Worm (Caenorhabditis elegans) whole organism, L4/young adult: Measurements from ENCODE around the gene C24G6.8.

ENCODE experiments used
- W03F9.2 ChIP-seq: fragments of 150-350 bp; optimal IDR thresholded peaks from 2 replicates; lab custom pipeline; 2014; ENCODE audit warnings: missing biosample characterization, missing genetic modification characterization
- dao-5 ChIP-seq: sonication (generic microtip); optimal IDR thresholded peaks from 2 replicates; lab custom pipeline; 2016; ENCODE audit warnings: missing genotype, missing genetic modification characterization, moderate library complexity, missing compliant biosample characterization
- him-1 ChIP-seq: sonication (generic microtip); optimal IDR thresholded peaks from 2 replicates; lab custom pipeline; 2016; ENCODE audit warnings: missing genotype, missing genetic modification reagents, missing genetic modification characterization, missing compliant biosample characterization

DNA sequence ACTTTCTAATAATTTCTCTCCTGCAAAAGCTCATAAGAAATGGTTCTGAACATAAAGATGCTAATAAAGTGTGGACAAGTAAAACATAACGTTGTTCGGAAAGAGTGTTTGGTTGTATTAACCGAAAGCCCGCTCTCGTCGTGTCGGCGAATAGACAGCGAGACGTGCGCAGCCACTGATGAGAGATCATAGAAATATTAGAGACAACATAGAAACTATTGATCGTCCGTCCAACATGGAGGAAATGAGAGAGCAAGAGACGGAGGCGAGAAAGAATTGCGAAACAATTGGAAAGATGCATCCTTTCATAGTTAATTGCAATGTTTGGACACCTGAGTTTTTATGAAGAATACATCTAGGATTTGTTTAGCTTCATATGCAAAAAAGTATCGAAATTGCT is 44.8 kb upstream of the C24G6.8 start:
- TF ChIP-seq him-1 (tag; lab: Kevin White, UChicago) (no peak), dao-5 (no peak), W03F9.2 (no peak)
